2 fruit fly cellular contexts compared by ENCODE assay signal in the genomic region with DNA sequence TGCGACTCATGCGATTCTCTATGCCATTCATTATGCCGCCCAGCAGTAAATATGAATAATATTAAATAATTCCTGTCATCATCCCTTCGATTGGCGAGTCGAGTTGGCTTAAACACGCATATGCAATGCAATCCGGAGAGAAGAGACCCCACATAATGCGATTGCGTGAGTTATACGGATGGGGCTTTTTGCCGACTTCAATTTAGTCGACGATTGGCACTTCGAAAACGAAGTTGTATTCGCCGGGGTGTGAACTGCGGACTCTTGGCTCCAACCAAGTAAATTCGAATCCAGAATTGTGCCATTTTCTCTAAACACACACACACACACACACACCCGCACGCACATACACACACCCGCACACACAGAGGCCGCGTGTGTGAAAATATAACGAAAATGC.
TF ChIP-seq lines count a peak whose summit lies in the region.

No protein-coding gene starts in this region.

- TF ChIP-seq CTCF in whole organism, embryonic (GFP tag; optimal IDR thresholded peaks at IDR 0.05; lab: Kevin White, UChicago): no peak

TF ChIP-seq in whole organism, 6 proteins besides CTCF, POLR2A, EP300 and RAD21:
- TF ChIP-seq psq (optimal IDR thresholded peaks at IDR 0.05; lab: Kevin White, UChicago): no peak
- peak; percentile 2 for TF ChIP-seq pan (optimal IDR thresholded peaks at IDR 0.05; lab: Kevin White, UChicago)

TF ChIP-seq in whole organism, embryonic, 481 proteins besides CTCF, POLR2A, EP300 and RAD21:
- TF ChIP-seq Doc3 (GFP tag; IDR thresholded peaks at IDR 0.05; lab: Robert Waterston, UW; ENCODE audit: partially characterized antibody) (no peak), CG4424 (GFP tag; optimal IDR thresholded peaks at IDR 0.05; lab: Kevin White, UChicago) (no peak), Pdp1 (GFP tag; optimal IDR thresholded peaks at IDR 0.05; lab: Kevin White, UChicago) (peak in 1 of 2 experiments; percentile 40), Trl (optimal IDR thresholded peaks at IDR 0.05; lab: Kevin White, UChicago) (no peak), Trl (GFP tag; optimal IDR thresholded peaks at IDR 0.05; lab: Kevin White, UChicago) (peak; percentile 1), ewg (GFP tag; optimal IDR thresholded peaks at IDR 0.05; lab: Kevin White, UChicago) (peak; percentile 90), ato (GFP tag; IDR thresholded peaks at IDR 0.05; lab: Robert Waterston, UW; ENCODE audit: partially characterized antibody) (no peak), nerfin-2 (GFP tag; IDR thresholded peaks at IDR 0.05; lab: Robert Waterston, UW; ENCODE audit: partially characterized antibody) (no peak), hb (GFP tag; IDR thresholded peaks at IDR 0.05; lab: Robert Waterston, UW; ENCODE audit: partially characterized antibody) (no peak), CG2875 (GFP tag; optimal IDR thresholded peaks at IDR 0.05; lab: Kevin White, UChicago) (no peak), Deaf1 (tag; optimal IDR thresholded peaks at IDR 0.05; lab: Kevin White, UChicago) (peak; percentile 83), zfh2 (GFP tag; optimal IDR thresholded peaks at IDR 0.05; lab: Kevin White, UChicago) (no peak), Tbp (GFP tag; optimal IDR thresholded peaks at IDR 0.05; lab: Kevin White, UChicago) (no peak), CG14860 (GFP tag; IDR thresholded peaks at IDR 0.05; lab: Robert Waterston, UW; ENCODE audit: partially characterized antibody) (no peak), CG11398 (GFP tag; optimal IDR thresholded peaks at IDR 0.05; lab: Kevin White, UChicago) (no peak), CG2712 (tag; optimal IDR thresholded peaks at IDR 0.05; lab: Kevin White, UChicago) (no peak), cg (GFP tag; optimal IDR thresholded peaks at IDR 0.05; lab: Kevin White, UChicago) (peak; percentile 65), Dfd (GFP tag; optimal IDR thresholded peaks at IDR 0.05; lab: Kevin White, UChicago) (peak in 1 of 2 experiments; percentile 8), Kr (GFP tag; optimal IDR thresholded peaks at IDR 0.05; lab: Kevin White, UChicago) (no peak)
